Fruit fly (Drosophila melanogaster): ENCODE data around the gene MED1.

The MED1 gene

DNA sequence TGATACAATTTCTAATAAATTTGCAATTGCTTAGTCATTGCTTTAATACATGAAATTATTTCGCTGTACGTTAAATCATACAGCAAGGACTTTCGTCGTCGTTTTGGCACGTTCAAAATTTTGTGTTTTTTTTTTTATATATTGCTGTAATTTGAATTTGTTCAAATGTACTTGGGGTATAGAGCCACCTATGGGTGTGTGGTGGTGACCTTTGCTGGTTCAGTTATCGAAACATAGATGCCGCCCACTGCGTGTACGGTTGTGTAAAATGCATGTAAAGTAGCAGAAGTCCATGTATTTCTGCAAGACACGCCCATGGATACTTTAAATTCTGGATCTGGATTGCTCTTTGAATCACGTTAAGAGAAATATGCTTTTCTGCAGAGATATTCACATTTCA lies 30.0 kb downstream of the MED1 start:
- TF ChIP-seq CG8089 (GFP tag; optimal IDR thresholded peaks at IDR 0.05) (peak; percentile 79), CG12659 (GFP tag; optimal IDR thresholded peaks at IDR 0.05) (no peak), gce (GFP tag; IDR thresholded peaks at IDR 0.05) (peak; percentile 4; the same call in 1 of the 3 replicates), CG11504 (tag; optimal IDR thresholded peaks at IDR 0.05) (no peak), hbn (GFP tag; IDR thresholded peaks at IDR 0.05; ENCODE audit: partially characterized antibody) (no peak), CG13775 (GFP tag; optimal IDR thresholded peaks at IDR 0.05) (peak; percentile 17), Hr51 (GFP tag; optimal IDR thresholded peaks at IDR 0.05) (peak in 1 of 2 experiments; percentile 16), Aef1 (GFP tag; IDR thresholded peaks at IDR 0.05) (peak; percentile 55; the same call in 2 of the 3 replicates), Dll (GFP tag; IDR thresholded peaks at IDR 0.05; ENCODE audit: partially characterized antibody) (no peak), dmrt11E (tag; optimal IDR thresholded peaks at IDR 0.05) (peak; percentile 31), otp (GFP tag; IDR thresholded peaks at IDR 0.05) (no peak), ro (GFP tag; IDR thresholded peaks at IDR 0.05) (no peak), gsb (GFP tag; IDR thresholded peaks at IDR 0.05) (peak; percentile 41; the same call in 1 of the 2 replicates), Antp (GFP tag; optimal IDR thresholded peaks at IDR 0.05) (peak; percentile 69), CG11696 (GFP tag; IDR thresholded peaks at IDR 0.05) (no peak), CG8290 (GFP tag; optimal IDR thresholded peaks at IDR 0.05) (peak; percentile 72), CG8290 (tag; optimal IDR thresholded peaks at IDR 0.05) (no peak), amos (GFP tag; IDR thresholded peaks at IDR 0.05; ENCODE audit: partially characterized antibody) (peak; percentile 76), CG11093 (GFP tag; IDR thresholded peaks at IDR 0.05) (no peak), Vsx1 (GFP tag; optimal IDR thresholded peaks at IDR 0.05) (no peak), eve (GFP tag; optimal IDR thresholded peaks at IDR 0.05) (no peak), CG34376 (GFP tag; optimal IDR thresholded peaks at IDR 0.05) (no peak), maf-S (GFP tag; optimal IDR thresholded peaks at IDR 0.05) (peak; percentile 50), CG15073 (GFP tag; optimal IDR thresholded peaks at IDR 0.05) (no peak), Ada2b (GFP tag; IDR thresholded peaks at IDR 0.05) (0 out of 2 replicates have a peak, but pooled peaks have one; percentile 16), CG16863 (GFP tag; optimal IDR thresholded peaks at IDR 0.05) (peak; percentile 68), CG32767 (GFP tag; IDR thresholded peaks at IDR 0.05) (0 out of 2 replicates have a peak, but pooled peaks have one; percentile 34), slbo (GFP tag; IDR thresholded peaks at IDR 0.05) (peak; percentile 86), CG2116 (GFP tag; optimal IDR thresholded peaks at IDR 0.05) (no peak), Mes4 (GFP tag; optimal IDR thresholded peaks at IDR 0.05) (peak; percentile 60), trem (tag; optimal IDR thresholded peaks at IDR 0.05) (peak; percentile 53), Lhr (GFP tag; optimal IDR thresholded peaks at IDR 0.05) (peak; percentile 87), CG33213 (GFP tag; optimal IDR thresholded peaks at IDR 0.05) (peak; percentile 85), btn (GFP tag; optimal IDR thresholded peaks at IDR 0.05) (peak; percentile 17), CG9609 (GFP tag; optimal IDR thresholded peaks at IDR 0.05) (peak; percentile 49), exex (tag; optimal IDR thresholded peaks at IDR 0.05) (no peak), CG18619 (GFP tag; optimal IDR thresholded peaks at IDR 0.05) (peak; percentile 4), Fer3 (tag; optimal IDR thresholded peaks at IDR 0.05) (no peak), CG14710 (tag; optimal IDR thresholded peaks at IDR 0.05) (peak; percentile 32), CG7987 (GFP tag; optimal IDR thresholded peaks at IDR 0.05) (no peak), Nf-YB (GFP tag; optimal IDR thresholded peaks at IDR 0.05) (peak; percentile 56), CG1233 (GFP tag; optimal IDR thresholded peaks at IDR 0.05) (peak; percentile 30), CG15601 (tag; optimal IDR thresholded peaks at IDR 0.05) (peak; percentile 19), CG11085 (GFP tag; IDR thresholded peaks at IDR 0.05) (peak; percentile 42; the same call in 1 of the 2 replicates), bigmax (GFP tag; optimal IDR thresholded peaks at IDR 0.05) (no peak), croc (GFP tag; conservative IDR thresholded peaks at IDR 0.05) (0 out of 3 replicates have a peak, but pooled peaks have one; percentile 18), zf30C (GFP tag; optimal IDR thresholded peaks at IDR 0.05) (peak; percentile 6), CG13296 (GFP tag; optimal IDR thresholded peaks at IDR 0.05) (no peak), CG17612 (GFP tag; IDR thresholded peaks at IDR 0.05) (no peak), HLH4C (GFP tag; IDR thresholded peaks at IDR 0.05; ENCODE audit: partially characterized antibody) (0 out of 3 replicates have a peak, but pooled peaks have one; percentile 17)
